Worm (Caenorhabditis elegans) whole organism, L2 larva: ENCODE data around the gene C14E2.5.

Source experiments
- C34F6.9 ChIP-seq: fragments of 150-350 bp; optimal IDR thresholded peaks from 2 replicates; lab custom pipeline; 2014; ENCODE audit warnings: missing biosample characterization, missing genetic modification characterization
- F13H6.1 ChIP-seq: sonication (generic microtip); optimal IDR thresholded peaks from 2 replicates; lab custom pipeline; 2016; ENCODE audit warnings: missing genetic modification characterization, missing compliant biosample characterization
- R02D3.7 ChIP-seq: fragments of 150-350 bp; optimal IDR thresholded peaks from 2 replicates; lab custom pipeline; 2014; ENCODE audit warnings: missing biosample characterization, missing genetic modification characterization
- Y55F3AM.14 ChIP-seq: fragments of 200-800 bp; sonication (Bioruptor generic); optimal IDR thresholded peaks from 2 replicates; lab custom pipeline; 2018; ENCODE audit warnings: mild to moderate bottlenecking, missing genetic modification characterization, missing compliant biosample characterization
- alr-1 ChIP-seq: fragments of 150-350 bp; optimal IDR thresholded peaks from 2 replicates; lab custom pipeline; 2014; ENCODE audit warnings: missing biosample characterization, missing genetic modification characterization
- aly-2 ChIP-seq: fragments of 150-350 bp; optimal IDR thresholded peaks from 2 replicates; lab custom pipeline; 2014; ENCODE audit warnings: missing biosample characterization, missing genetic modification characterization
- blmp-1 ChIP-seq: sonication (generic microtip); optimal IDR thresholded peaks from 2 replicates; lab custom pipeline; 2017; ENCODE audit warnings: missing genetic modification characterization, mild to moderate bottlenecking, missing compliant biosample characterization, antibody characterized with exemption, moderate library complexity; ENCODE audit not compliant: insufficient read depth
- ceh-16 ChIP-seq: fragments of 150-350 bp; optimal IDR thresholded peaks from 2 replicates; lab custom pipeline; 2014; ENCODE audit warnings: missing biosample characterization, missing genetic modification characterization
- crh-2 ChIP-seq: sonication (generic microtip); optimal IDR thresholded peaks from 2 replicates; lab custom pipeline; 2017; ENCODE audit warnings: missing biosample characterization, missing genetic modification characterization
- dmd-4 ChIP-seq: sonication (generic microtip); optimal IDR thresholded peaks from 2 replicates; lab custom pipeline; 2017; ENCODE audit warnings: missing biosample characterization, missing genetic modification characterization
- egl-27 ChIP-seq: sonication (generic microtip); optimal IDR thresholded peaks from 3 replicates; lab custom pipeline; 2017; ENCODE audit warnings: missing biosample characterization, missing genetic modification reagents, missing genetic modification characterization
- elt-3 ChIP-seq: sonication (generic microtip); optimal IDR thresholded peaks from 2 replicates; lab custom pipeline; 2017; ENCODE audit warnings: missing biosample characterization, missing genetic modification characterization
- gmeb-1 ChIP-seq: fragments of 150-350 bp; optimal IDR thresholded peaks from 2 replicates; lab custom pipeline; 2014; ENCODE audit warnings: missing biosample characterization, missing genetic modification characterization
- lin-11 ChIP-seq: fragments of 150-350 bp; sonication (generic microtip); optimal IDR thresholded peaks from 2 replicates; lab custom pipeline; 2014; ENCODE audit warnings: missing biosample characterization, missing genetic modification characterization, inconsistent platforms, mixed read lengths
- lin-13 ChIP-seq: fragments of 150-350 bp; optimal IDR thresholded peaks from 2 replicates; lab custom pipeline; 2014; ENCODE audit warnings: missing biosample characterization, missing genetic modification reagents, missing genetic modification characterization
- lsy-2 ChIP-seq, 2 experiments: fragments of 150-350 bp in 1 of 2; sonication (generic microtip) in 1 of 2; optimal IDR thresholded peaks; 2 replicates each; lab custom pipeline; 2014 to 2017; ENCODE audit warnings: missing biosample characterization in 2 of 2, missing genetic modification characterization in 2 of 2
- mab-5 ChIP-seq: fragments of 150-350 bp; optimal IDR thresholded peaks from 2 replicates; lab custom pipeline; 2014; ENCODE audit warnings: missing biosample characterization, missing genetic modification characterization
- mbf-1 ChIP-seq: sonication (generic microtip); optimal IDR thresholded peaks from 2 replicates; lab custom pipeline; 2017; ENCODE audit warnings: missing biosample characterization, missing genetic modification characterization
- mdl-1 ChIP-seq, 2 experiments: fragments of 150-350 bp in 1 of 2; sonication (generic microtip) in 1 of 2; optimal IDR thresholded peaks; 2 replicates each; lab custom pipeline; 2017; ENCODE audit warnings: missing biosample characterization in 2 of 2, missing genetic modification characterization in 2 of 2
- nhr-11 ChIP-seq: fragments of 150-350 bp; optimal IDR thresholded peaks from 2 replicates; lab custom pipeline; 2014; ENCODE audit warnings: missing biosample characterization, missing genetic modification characterization
- nhr-129 ChIP-seq: fragments of 150-350 bp; optimal IDR thresholded peaks from 2 replicates; lab custom pipeline; 2014; ENCODE audit warnings: missing biosample characterization, missing genetic modification characterization
- nhr-21 ChIP-seq: fragments of 150-350 bp; optimal IDR thresholded peaks from 2 replicates; lab custom pipeline; 2014; ENCODE audit warnings: missing biosample characterization, missing genetic modification characterization
- nhr-25 ChIP-seq: fragments of 150-350 bp; sonication (generic microtip); optimal IDR thresholded peaks from 3 replicates; lab custom pipeline; 2014; ENCODE audit warnings: missing biosample characterization, missing genetic modification characterization
- nhr-6 ChIP-seq: fragments of 150-350 bp; optimal IDR thresholded peaks from 2 replicates; lab custom pipeline; 2014; ENCODE audit warnings: missing biosample characterization, missing genetic modification characterization
- sem-4 ChIP-seq: fragments of 150-350 bp; optimal IDR thresholded peaks from 2 replicates; lab custom pipeline; 2014; ENCODE audit warnings: missing biosample characterization, missing genetic modification reagents, missing genetic modification characterization
- skn-1 ChIP-seq: sonication (generic microtip); optimal IDR thresholded peaks from 2 replicates; lab custom pipeline; 2017; ENCODE audit warnings: missing biosample characterization, missing genetic modification characterization
- sma-3 ChIP-seq: sonication (generic microtip); optimal IDR thresholded peaks from 2 replicates; lab custom pipeline; 2016; ENCODE audit warnings: missing genetic modification reagents, missing genetic modification characterization, missing compliant biosample characterization
- unc-39 ChIP-seq: fragments of 150-350 bp; optimal IDR thresholded peaks from 2 replicates; lab custom pipeline; 2014; ENCODE audit warnings: missing biosample characterization, missing genetic modification characterization
- unc-55 ChIP-seq: fragments of 150-350 bp; sonication (generic microtip); optimal IDR thresholded peaks from 3 replicates; lab custom pipeline; 2014; ENCODE audit warnings: missing biosample characterization, missing genetic modification reagents, missing genetic modification characterization
- zag-1 ChIP-seq: fragments of 150-350 bp; optimal IDR thresholded peaks from 2 replicates; lab custom pipeline; 2014; ENCODE audit warnings: missing biosample characterization, missing genetic modification characterization
- ztf-11 ChIP-seq: sonication (generic microtip); optimal IDR thresholded peaks from 2 replicates; lab custom pipeline; 2017; ENCODE audit warnings: missing biosample characterization, missing genetic modification characterization
- ztf-4 ChIP-seq: fragments of 150-350 bp; optimal IDR thresholded peaks from 2 replicates; lab custom pipeline; 2014; ENCODE audit warnings: missing biosample characterization, missing genetic modification characterization

Gene C14E2.5

DNA sequence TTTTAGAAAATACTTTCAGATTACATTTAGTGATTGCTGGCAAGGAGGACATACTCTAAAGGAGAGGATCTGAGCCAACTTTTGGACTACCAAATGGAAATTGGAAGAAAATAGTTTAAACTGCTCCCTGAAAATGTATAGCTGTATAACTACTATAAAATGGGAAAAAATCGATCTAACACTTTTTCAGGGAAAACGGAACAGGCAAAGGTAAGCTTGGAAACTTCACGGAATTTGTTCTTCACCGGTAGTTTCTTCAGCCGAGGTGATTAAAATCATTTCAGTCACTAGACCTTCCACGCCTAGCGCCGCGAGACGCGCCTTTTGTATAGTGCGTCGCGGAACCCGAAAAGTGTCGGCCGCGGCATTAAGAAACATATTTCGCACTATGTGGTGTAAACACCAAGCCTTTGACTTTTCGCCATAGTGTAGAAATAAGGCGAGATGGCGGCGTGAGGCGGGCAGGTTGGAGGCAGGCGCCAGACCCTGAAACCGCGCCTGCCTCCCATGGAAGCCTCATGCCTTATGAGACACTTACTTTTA is at the start of gene C14E2.5:
TSS of gene C14E2.5 (minus strand) at position 51 of the 543 bp plus-strand sequence.
- TF ChIP-seq lsy-2 (tag; optimal IDR thresholded peaks at IDR 0.05; lab: Kevin White, UChicago), result no peak
- TF ChIP-seq alr-1 (tag; lab: Kevin White, UChicago), result no peak
- TF ChIP-seq mbf-1 (tag; lab: Kevin White, UChicago), result no peak
- TF ChIP-seq sem-4 (tag; lab: Kevin White, UChicago), result no peak
- TF ChIP-seq skn-1 (tag; lab: Kevin White, UChicago), result no peak
- TF ChIP-seq zag-1 (tag; lab: Kevin White, UChicago), result no peak

DNA sequence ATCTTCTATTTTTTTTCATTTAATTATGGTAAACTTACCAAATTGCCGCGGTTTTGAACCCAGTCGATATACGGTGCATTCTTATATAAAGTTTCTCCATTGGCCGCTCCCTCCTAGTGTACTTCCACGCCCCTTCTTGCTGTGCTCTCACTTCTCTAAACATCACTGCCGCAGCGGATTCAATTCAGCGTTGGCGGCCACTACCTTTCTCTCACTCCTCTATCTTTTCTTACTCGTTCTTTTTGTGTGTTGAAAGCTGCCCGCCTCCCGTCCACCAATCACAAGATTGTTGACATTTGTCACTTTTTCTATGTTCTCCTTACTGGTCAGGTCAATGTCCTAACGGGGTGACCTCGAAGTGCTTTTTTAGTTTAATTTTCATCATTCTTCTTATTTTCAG is 45.9 kb upstream of the C14E2.5 start:
- TF ChIP-seq unc-55 (GFP tag; lab: Kevin White, UChicago) (peak; percentile 22), aly-2 (no peak), mbf-1 (tag; lab: Kevin White, UChicago) (no peak), ztf-11 (no peak), lsy-2 (tag; optimal IDR thresholded peaks at IDR 0.05; lab: Kevin White, UChicago) (peak; percentile 55 to 74), nhr-129 (tag; lab: Kevin White, UChicago) (peak; percentile 19)

DNA sequence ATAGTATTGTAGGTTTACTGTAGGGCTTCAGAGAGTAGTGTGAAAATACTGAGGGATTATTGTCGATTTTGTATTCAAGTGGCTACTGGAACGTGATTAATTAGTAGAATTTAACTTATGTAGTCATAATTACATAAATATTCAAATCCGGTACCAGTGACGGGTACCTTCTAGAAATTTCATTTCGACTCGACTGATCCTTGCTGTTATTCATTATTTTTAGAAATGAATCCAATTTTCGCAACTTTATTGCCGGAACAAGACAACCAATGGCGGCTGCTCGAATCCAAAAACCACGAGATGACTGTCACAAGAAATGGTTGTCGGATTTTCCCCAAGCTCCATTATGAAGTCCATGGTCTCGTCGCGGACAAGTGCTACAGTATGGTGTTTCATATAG is 39.8 kb upstream of the C14E2.5 start, which contains the start of gene tbx-41:
TSS of gene tbx-41 (plus strand) at position 301 of the 400 bp plus-strand sequence.
- TF ChIP-seq C34F6.9 (tag; lab: Kevin White, UChicago), result no peak

DNA sequence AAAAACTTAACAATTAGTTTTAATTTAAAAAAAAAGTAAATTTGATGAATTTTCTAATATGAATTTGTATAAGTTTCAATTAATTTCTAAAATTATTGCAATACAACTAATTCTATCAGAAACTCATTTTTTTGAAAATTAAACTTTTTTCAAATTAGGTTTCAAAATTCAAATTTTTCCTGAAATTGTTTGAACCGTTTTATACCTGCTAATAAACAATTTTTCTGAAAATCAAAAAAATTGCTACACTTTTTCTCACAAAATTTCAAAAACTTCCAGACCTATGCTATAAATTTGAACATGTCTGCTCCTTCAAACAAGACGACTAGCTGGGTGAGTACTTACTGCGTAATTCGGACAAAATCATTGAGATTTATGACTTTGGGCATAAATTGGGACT is 35.3 kb upstream of the C14E2.5 start, which contains the start of gene T26C11.8:
TSS of gene T26C11.8 (plus strand) at position 301 of the 400 bp plus-strand sequence.
- TF ChIP-seq nhr-6 (no peak), egl-27 (tag; lab: Kevin White, UChicago) (no peak), mab-5 (no peak), crh-2 (tag; lab: Kevin White, UChicago) (no peak), nhr-11 (tag; lab: Kevin White, UChicago) (no peak), R02D3.7 (no peak), C34F6.9 (tag; lab: Kevin White, UChicago) (no peak), zag-1 (tag; lab: Kevin White, UChicago) (no peak), unc-39 (tag; lab: Kevin White, UChicago) (no peak), nhr-25 (tag; lab: Kevin White, UChicago) (no peak)

DNA sequence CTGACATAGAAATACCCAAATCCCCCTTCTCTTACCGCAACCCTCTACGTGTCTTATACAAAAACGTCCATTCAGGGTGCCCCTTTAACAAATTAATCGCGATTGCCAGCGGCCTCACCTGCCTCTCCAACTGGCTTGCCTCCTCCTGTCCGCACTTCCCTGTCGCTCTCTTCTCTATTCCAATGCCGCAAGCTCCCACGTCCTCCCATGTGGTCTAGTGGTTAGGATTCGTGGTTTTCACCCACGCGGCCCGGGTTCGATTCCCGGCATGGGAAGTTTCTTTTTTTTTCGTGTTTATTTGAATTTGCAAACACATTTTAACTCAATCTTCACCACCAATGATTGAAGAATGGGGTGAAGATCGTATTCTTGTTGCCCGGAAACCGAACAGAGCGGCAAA is 33.5 kb upstream of the C14E2.5 start:
- TF ChIP-seq lin-11 (tag; lab: Kevin White, UChicago), result peak; percentile 56
- peak; percentile 7 for TF ChIP-seq ceh-16 (tag; lab: Kevin White, UChicago)
- TF ChIP-seq nhr-21 (tag; lab: Kevin White, UChicago), result peak; percentile 35
- TF ChIP-seq nhr-129 (tag; lab: Kevin White, UChicago), result peak; percentile 72
- peak; percentile 50 for TF ChIP-seq gmeb-1 (tag; lab: Kevin White, UChicago)
- peak; percentile 10 for TF ChIP-seq nhr-25 (tag; lab: Kevin White, UChicago)
- TF ChIP-seq unc-55 (GFP tag; lab: Kevin White, UChicago), result peak; percentile 54
- peak in 1 of 2 experiments; percentile 17 for TF ChIP-seq mdl-1 (tag; optimal IDR thresholded peaks at IDR 0.05; lab: Kevin White, UChicago)
- no peak for TF ChIP-seq blmp-1 (tag; lab: Kevin White, UChicago)
- TF ChIP-seq Y55F3AM.14 (GFP tag; lab: Kevin White, UChicago), result no peak
- TF ChIP-seq lin-13 (GFP tag; lab: Kevin White, UChicago), result peak; percentile 37
- no peak for TF ChIP-seq unc-39 (tag; lab: Kevin White, UChicago)
- no peak for TF ChIP-seq ztf-4 (tag; lab: Kevin White, UChicago)
- TF ChIP-seq lsy-2 (tag; optimal IDR thresholded peaks at IDR 0.05; lab: Kevin White, UChicago), result peak in 1 of 2 experiments; percentile 62
- TF ChIP-seq sma-3, result peak; percentile 65
- peak; percentile 31 for TF ChIP-seq F13H6.1 (tag; lab: Kevin White, UChicago)
- TF ChIP-seq C34F6.9 (tag; lab: Kevin White, UChicago), result peak; percentile 14
- TF ChIP-seq, all 48 proteins: peak for 13

DNA sequence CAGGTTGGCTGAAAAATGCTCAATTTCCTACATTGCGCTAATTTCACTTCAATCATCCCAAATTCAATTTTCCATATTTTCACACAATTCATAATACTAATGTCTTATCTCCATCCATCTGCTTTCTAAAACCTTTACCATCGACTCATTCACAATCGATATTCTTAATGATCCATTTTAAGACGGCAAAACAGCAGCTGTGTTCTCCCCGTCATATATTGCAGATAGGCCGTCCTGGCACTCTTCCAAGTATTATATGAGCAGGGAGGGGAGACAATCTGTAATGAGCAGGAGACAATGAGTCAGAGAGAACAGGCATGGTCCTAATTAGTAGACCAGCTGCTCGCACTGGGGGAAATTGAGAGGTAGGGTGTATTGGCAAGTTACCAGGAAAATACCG is 32.6 kb upstream of the C14E2.5 start:
- TF ChIP-seq nhr-25 (tag; lab: Kevin White, UChicago) (no peak), elt-3 (tag; lab: Kevin White, UChicago) (no peak), dmd-4 (tag; lab: Kevin White, UChicago) (no peak)
